Worm (Caenorhabditis elegans) whole organism, young adult: Measurements from ENCODE around the gene T23B7.2.

Experiments used
- F37B4.10 ChIP-seq: fragments of 200-800 bp; sonication (Bioruptor generic); IDR thresholded peaks from 2 replicates; pipeline ENCODE4 v1.3.6; 2022; ENCODE audit warnings: missing genetic modification characterization, missing compliant biosample characterization
- F55B11.4 ChIP-seq: sonication (generic microtip); optimal IDR thresholded peaks from 2 replicates; lab custom pipeline; 2016; ENCODE audit warnings: missing compliant biosample characterization, missing genetic modification characterization, borderline replicate concordance; ENCODE audit not compliant: insufficient read depth
- K11D2.4 ChIP-seq: fragments of 200-800 bp; sonication (Bioruptor generic); IDR thresholded peaks from 2 replicates; pipeline ENCODE4 v1.3.6; 2022; ENCODE audit warnings: missing genetic modification reagents, missing genetic modification characterization, missing compliant biosample characterization
- T07F8.4 ChIP-seq: sonication (generic microtip); optimal IDR thresholded peaks from 2 replicates; lab custom pipeline; 2016; ENCODE audit warnings: mild to moderate bottlenecking, missing genetic modification characterization, moderate library complexity, missing compliant biosample characterization
- Y53G8AR.9 ChIP-seq: fragments of 200-800 bp; sonication (Bioruptor generic); conservative IDR thresholded peaks from 2 replicates; pipeline ENCODE4 v1.3.6; 2022; ENCODE audit warnings: missing genetic modification reagents, missing genetic modification characterization, missing compliant biosample characterization
- Y67H2A.10 ChIP-seq: fragments of 200-800 bp; sonication (Bioruptor generic); conservative IDR thresholded peaks from 2 replicates; pipeline ENCODE4 v1.3.6; 2022; ENCODE audit warnings: missing genetic modification reagents, missing genetic modification characterization, missing compliant biosample characterization
- Y95B8A.8 ChIP-seq: fragments of 200-800 bp; sonication (Bioruptor generic); IDR thresholded peaks from 2 replicates; pipeline ENCODE4 v1.3.6; 2022; ENCODE audit warnings: missing genetic modification reagents, missing genetic modification characterization, missing compliant biosample characterization
- aptf-2 ChIP-seq: fragments of 200-800 bp; sonication (Bioruptor generic); conservative IDR thresholded peaks from 2 replicates; pipeline ENCODE4 v1.3.6; 2022; ENCODE audit warnings: missing genetic modification reagents, missing genetic modification characterization, missing compliant biosample characterization
- aptf-3 ChIP-seq: fragments of 200-800 bp; sonication (Bioruptor generic); IDR thresholded peaks from 2 replicates; pipeline ENCODE4 v1.3.6; 2022; ENCODE audit warnings: missing genetic modification characterization, missing compliant biosample characterization
- cebp-1 ChIP-seq, 2 experiments: fragments of 200-800 bp in 1 of 2; sonication (Bioruptor generic) in 1 of 2; sonication (generic microtip) in 1 of 2; IDR thresholded peaks in 1 of 2; optimal IDR thresholded peaks in 1 of 2; 2 replicates each; pipeline versions ENCODE4 v1.3.6 to Lab custom; 2017 to 2022; ENCODE audit warnings: missing compliant biosample characterization in 2 of 2, missing genetic modification characterization in 2 of 2, mild to moderate bottlenecking in 1 of 2, missing genetic modification reagents in 1 of 2, moderate library complexity in 1 of 2
- cebp-2 ChIP-seq: fragments of 200-800 bp; sonication (Bioruptor generic); IDR thresholded peaks from 2 replicates; pipeline ENCODE4 v1.3.6; 2022; ENCODE audit warnings: missing genetic modification characterization, missing compliant biosample characterization
- ceh-100 ChIP-seq: fragments of 200-800 bp; sonication (Bioruptor generic); IDR thresholded peaks from 2 replicates; pipeline ENCODE4 v1.3.6; 2022; ENCODE audit warnings: missing genetic modification reagents, missing genetic modification characterization, missing compliant biosample characterization
- ceh-40 ChIP-seq: fragments of 200-800 bp; sonication (Bioruptor generic); IDR thresholded peaks from 2 replicates; pipeline ENCODE4 v1.3.6; 2022; ENCODE audit warnings: missing genetic modification characterization, missing compliant biosample characterization
- ceh-91 ChIP-seq: fragments of 200-800 bp; sonication (Bioruptor generic); IDR thresholded peaks from 2 replicates; pipeline ENCODE4 v1.3.6; 2022; ENCODE audit warnings: missing genetic modification reagents, missing genetic modification characterization, missing compliant biosample characterization
- dox-1 ChIP-seq: fragments of 200-800 bp; sonication (Bioruptor generic); IDR thresholded peaks from 2 replicates; pipeline ENCODE4 v1.3.6; 2022; ENCODE audit warnings: missing genetic modification reagents, missing genetic modification characterization, missing compliant biosample characterization
- dpl-1 ChIP-seq: fragments of 150-350 bp; optimal IDR thresholded peaks from 2 replicates; lab custom pipeline; 2014; ENCODE audit warnings: missing biosample characterization, missing genetic modification reagents, missing genetic modification characterization
- egl-18 ChIP-seq: fragments of 200-800 bp; sonication (Bioruptor generic); IDR thresholded peaks from 2 replicates; pipeline ENCODE4 v1.3.6; 2022; ENCODE audit warnings: missing genetic modification reagents, missing genetic modification characterization, missing compliant biosample characterization
- fkh-3 ChIP-seq: sonication (generic microtip); optimal IDR thresholded peaks from 2 replicates; lab custom pipeline; 2016; ENCODE audit warnings: mild to moderate bottlenecking, missing genetic modification characterization, missing compliant biosample characterization
- hlh-26 ChIP-seq: fragments of 200-800 bp; sonication (Bioruptor generic); conservative IDR thresholded peaks from 2 replicates; pipeline ENCODE4 v1.3.6; 2022; ENCODE audit warnings: missing genetic modification reagents, missing genetic modification characterization, missing compliant biosample characterization
- hmg-1.2 ChIP-seq: fragments of 200-800 bp; sonication (Bioruptor generic); IDR thresholded peaks from 2 replicates; pipeline ENCODE4 v1.3.6; 2022; ENCODE audit warnings: missing genetic modification reagents, missing genetic modification characterization, missing compliant biosample characterization
- hrde-1 ChIP-seq: sonication (generic microtip); optimal IDR thresholded peaks from 2 replicates; lab custom pipeline; 2016; ENCODE audit warnings: missing genetic modification characterization, mild to moderate bottlenecking, missing compliant biosample characterization, moderate library complexity, missing genotype, missing genetic modification reagents, borderline replicate concordance
- let-607 ChIP-seq, 2 experiments: fragments of 200-800 bp in 1 of 2; sonication (Bioruptor generic) in 1 of 2; sonication (generic microtip) in 1 of 2; optimal IDR thresholded peaks; 2 replicates each; lab custom pipeline; 2016 to 2018; ENCODE audit warnings: mild to moderate bottlenecking in 2 of 2, missing compliant biosample characterization in 2 of 2, missing genetic modification characterization in 2 of 2, moderate library complexity in 2 of 2, missing genotype in 1 of 2
- lin-26 ChIP-seq: fragments of 200-800 bp; sonication (Bioruptor generic); IDR thresholded peaks from 2 replicates; pipeline ENCODE4 v1.3.6; 2022; ENCODE audit warnings: missing genetic modification reagents, missing genetic modification characterization, missing compliant biosample characterization
- lsl-1 ChIP-seq: fragments of 200-800 bp; sonication (Bioruptor generic); optimal IDR thresholded peaks from 2 replicates; lab custom pipeline; 2018; ENCODE audit warnings: mild to moderate bottlenecking, missing genetic modification characterization, moderate library complexity, missing compliant biosample characterization
- madf-10 ChIP-seq: sonication (generic microtip); optimal IDR thresholded peaks from 2 replicates; lab custom pipeline; 2016; ENCODE audit warnings: mild to moderate bottlenecking, missing genetic modification characterization, missing compliant biosample characterization
- madf-3 ChIP-seq: fragments of 200-800 bp; sonication (Bioruptor generic); IDR thresholded peaks from 2 replicates; pipeline ENCODE4 v1.3.6; 2022; ENCODE audit warnings: missing genetic modification reagents, missing genetic modification characterization, missing compliant biosample characterization
- madf-6 ChIP-seq: fragments of 200-800 bp; sonication (Bioruptor generic); IDR thresholded peaks from 2 replicates; pipeline ENCODE4 v1.3.6; 2022; ENCODE audit warnings: missing genetic modification reagents, missing genetic modification characterization, missing compliant biosample characterization
- mes-4 ChIP-seq: sonication (generic microtip); optimal IDR thresholded peaks from 2 replicates; lab custom pipeline; 2016; ENCODE audit warnings: missing genotype, missing genetic modification characterization, missing compliant biosample characterization
- nfya-2 ChIP-seq: fragments of 200-800 bp; sonication (Bioruptor generic); IDR thresholded peaks from 2 replicates; pipeline ENCODE4 v1.3.6; 2022; ENCODE audit warnings: missing genetic modification reagents, missing genetic modification characterization, missing compliant biosample characterization
- nhr-27 ChIP-seq: fragments of 200-800 bp; sonication (Bioruptor generic); optimal IDR thresholded peaks from 2 replicates; lab custom pipeline; 2018; ENCODE audit warnings: mild to moderate bottlenecking, missing genetic modification characterization, moderate library complexity, missing compliant biosample characterization
- pbrm-1 ChIP-seq: fragments of 200-800 bp; sonication (Bioruptor generic); IDR thresholded peaks from 2 replicates; pipeline ENCODE4 v1.3.6; 2022; ENCODE audit warnings: missing genetic modification reagents, missing genetic modification characterization, missing compliant biosample characterization
- repo-1 ChIP-seq: sonication (generic microtip); optimal IDR thresholded peaks from 2 replicates; lab custom pipeline; 2017; ENCODE audit warnings: mild to moderate bottlenecking, missing genetic modification characterization, missing compliant biosample characterization
- sdz-38 ChIP-seq: sonication (generic microtip); optimal IDR thresholded peaks from 2 replicates; lab custom pipeline; 2016; ENCODE audit warnings: missing genotype, missing genetic modification characterization, missing compliant biosample characterization
- snpc-3.4 ChIP-seq: sonication (generic microtip); optimal IDR thresholded peaks from 2 replicates; lab custom pipeline; 2017; ENCODE audit warnings: missing genetic modification characterization, mild to moderate bottlenecking, missing compliant biosample characterization, antibody characterized with exemption, moderate library complexity, missing genotype, missing genetic modification reagents
- sptf-2 ChIP-seq: fragments of 200-800 bp; sonication (Bioruptor generic); optimal IDR thresholded peaks from 2 replicates; lab custom pipeline; 2018; ENCODE audit warnings: mild to moderate bottlenecking, missing genetic modification characterization, missing compliant biosample characterization
- tbx-9 ChIP-seq: sonication (generic microtip); optimal IDR thresholded peaks from 2 replicates; lab custom pipeline; 2016; ENCODE audit warnings: borderline replicate concordance, missing genetic modification characterization, inconsistent platforms, missing compliant biosample characterization
- xnd-1 ChIP-seq: sonication (generic microtip); optimal IDR thresholded peaks from 2 replicates; lab custom pipeline; 2016; ENCODE audit warnings: missing genotype, missing genetic modification reagents, missing genetic modification characterization, missing compliant biosample characterization
- zfh-2 ChIP-seq: fragments of 200-800 bp; sonication (Bioruptor generic); conservative IDR thresholded peaks from 2 replicates; pipeline ENCODE4 v1.3.6; 2022; ENCODE audit warnings: missing genetic modification reagents, missing genetic modification characterization, missing compliant biosample characterization
- ztf-22 ChIP-seq: fragments of 200-800 bp; sonication (Bioruptor generic); optimal IDR thresholded peaks from 2 replicates; lab custom pipeline; 2018; ENCODE audit warnings: mild to moderate bottlenecking, missing genetic modification characterization, moderate library complexity, missing compliant biosample characterization
- ztf-28 ChIP-seq: fragments of 200-800 bp; sonication (Bioruptor generic); IDR thresholded peaks from 2 replicates; pipeline ENCODE4 v1.3.6; 2022; ENCODE audit warnings: missing genetic modification reagents, missing genetic modification characterization, missing compliant biosample characterization
- ztf-3 ChIP-seq: fragments of 200-800 bp; sonication (Bioruptor generic); optimal IDR thresholded peaks from 2 replicates; lab custom pipeline; 2018; ENCODE audit warnings: mild to moderate bottlenecking, missing genetic modification characterization, missing compliant biosample characterization
- ztf-6 ChIP-seq: fragments of 200-800 bp; sonication (Bioruptor generic); IDR thresholded peaks from 2 replicates; pipeline ENCODE4 v1.3.6; 2022; ENCODE audit warnings: missing genetic modification reagents, missing genetic modification characterization, missing compliant biosample characterization

The T23B7.2 gene

ce11 chrII:4855489-4855888 is 13.4 kb upstream of the T23B7.2 start:
- TF ChIP-seq K11D2.4 (GFP tag; lab: Robert Waterston, UW) (0 out of 2 replicates have a peak, but pooled peaks have one; percentile 19), ceh-100 (GFP tag; lab: Robert Waterston, UW) (no peak)
- TF ChIP-seq, all 124 proteins: peak for 1

- TF ChIP-seq ztf-3 (no peak), nfya-2 (GFP tag; lab: Robert Waterston, UW) (no peak), hmg-1.2 (GFP tag; lab: Robert Waterston, UW) (no peak), F55B11.4 (tag; lab: Kevin White, UChicago) (no peak), sdz-38 (tag; lab: Kevin White, UChicago) (no peak), cebp-1 (GFP tag; IDR thresholded peaks at IDR 0.05; lab: Robert Waterston, UW) (no peak), cebp-1 (tag; optimal IDR thresholded peaks at IDR 0.05; lab: Kevin White, UChicago) (peak; percentile 66), egl-18 (GFP tag; lab: Robert Waterston, UW) (no peak), fkh-3 (tag; lab: Kevin White, UChicago) (no peak)
Observed at ce11 chrII:4854761-4855160, 12.7 kb upstream of the T23B7.2 start.

- TF ChIP-seq ceh-91 (GFP tag; lab: Robert Waterston, UW) (peak; percentile 69), aptf-3 (GFP tag; lab: Robert Waterston, UW) (no peak), F55B11.4 (tag; lab: Kevin White, UChicago) (no peak), tbx-9 (tag; lab: Kevin White, UChicago) (no peak), lsl-1 (GFP tag; lab: Kevin White, UChicago) (peak; percentile 82), Y95B8A.8 (peak; percentile 77; the same call in 1 of the 2 replicates), T07F8.4 (tag; lab: Kevin White, UChicago) (peak; percentile 41), ztf-22 (GFP tag; lab: Kevin White, UChicago) (no peak), zfh-2 (GFP tag; lab: Robert Waterston, UW) (no peak), ztf-6 (GFP tag; lab: Robert Waterston, UW) (no peak), snpc-3.4 (tag; lab: Kevin White, UChicago) (peak; percentile 94), hmg-1.2 (GFP tag; lab: Robert Waterston, UW) (peak; percentile 73), ztf-3 (no peak), xnd-1 (tag; lab: Kevin White, UChicago) (peak; percentile 83), dox-1 (GFP tag; lab: Robert Waterston, UW) (peak; percentile 95), hrde-1 (tag; lab: Kevin White, UChicago) (peak; percentile 62), Y67H2A.10 (GFP tag; lab: Robert Waterston, UW) (peak; percentile 37; the same call in 1 of the 2 replicates), aptf-2 (GFP tag; lab: Robert Waterston, UW) (no peak), ztf-28 (GFP tag; lab: Robert Waterston, UW) (no peak), hlh-26 (no peak), mes-4 (tag; lab: Kevin White, UChicago) (peak; percentile 34), let-607 (tag; optimal IDR thresholded peaks at IDR 0.05; lab: Kevin White, UChicago) (peak; percentile 41 to 82), nhr-27 (peak; percentile 41), F37B4.10 (GFP tag; lab: Robert Waterston, UW) (no peak), dpl-1 (peak; percentile 97), Y53G8AR.9 (GFP tag; lab: Robert Waterston, UW) (peak; percentile 98), cebp-2 (GFP tag; lab: Robert Waterston, UW) (no peak), lin-26 (GFP tag; lab: Robert Waterston, UW) (peak; percentile 40; the same call in 1 of the 2 replicates), cebp-1 (GFP tag; IDR thresholded peaks at IDR 0.05; lab: Robert Waterston, UW) (peak; percentile 54), cebp-1 (tag; optimal IDR thresholded peaks at IDR 0.05; lab: Kevin White, UChicago) (peak; percentile 92), ceh-40 (GFP tag; lab: Robert Waterston, UW) (peak; percentile 51; the same call in 1 of the 2 replicates), repo-1 (tag; lab: Kevin White, UChicago) (peak; percentile 94), pbrm-1 (GFP tag; lab: Robert Waterston, UW) (peak; percentile 91), sptf-2 (GFP tag; lab: Kevin White, UChicago) (no peak), madf-10 (tag; lab: Kevin White, UChicago) (peak; percentile 71), madf-6 (GFP tag; lab: Robert Waterston, UW) (peak; percentile 95), madf-3 (GFP tag; lab: Robert Waterston, UW) (peak; percentile 92)
Observed at ce11 chrII:4851594-4852106, 9.6 kb upstream of the T23B7.2 start, which contains the start of gene dnj-9. dnj-9 (plus strand) TSS chrII:4852056.
